Worm (Caenorhabditis elegans): Measurements from ENCODE around the gene col-158.

Gene col-158

ce11 chrV:11801076-11801849 lies 28.1 kb upstream of the col-158 start:
- TF ChIP-seq W03F9.2 (tag; optimal IDR thresholded peaks at IDR 0.05) (no peak), him-1 (tag; optimal IDR thresholded peaks at IDR 0.05) (no peak), dao-5 (tag; optimal IDR thresholded peaks at IDR 0.05) (no peak)

ce11 chrV:11802508-11802907 lies 26.9 kb upstream of the col-158 start:
- no peak for TF ChIP-seq W03F9.2 (tag; optimal IDR thresholded peaks at IDR 0.05)
- no peak for TF ChIP-seq dao-5 (tag; optimal IDR thresholded peaks at IDR 0.05)
- TF ChIP-seq him-1 (tag; optimal IDR thresholded peaks at IDR 0.05) = no peak

- TF ChIP-seq him-1 (tag; optimal IDR thresholded peaks at IDR 0.05) (no peak), W03F9.2 (tag; optimal IDR thresholded peaks at IDR 0.05) (no peak), dao-5 (tag; optimal IDR thresholded peaks at IDR 0.05) (no peak)
Measured at ce11 chrV:11803518-11803994, 25.8 kb upstream of the col-158 start.

ce11 chrV:11809935-11810334 lies 19.4 kb upstream of the col-158 start:
- TF ChIP-seq him-1 (tag; optimal IDR thresholded peaks at IDR 0.05) (no peak), W03F9.2 (tag; optimal IDR thresholded peaks at IDR 0.05) (no peak), dao-5 (tag; optimal IDR thresholded peaks at IDR 0.05) (no peak)

ce11 chrV:11811921-11812320 lies 17.5 kb upstream of the col-158 start, which contains the start of gene D2023.3:
Gene D2023.3 (minus strand): TSS chrV:11812021.
- TF ChIP-seq him-1 (tag; optimal IDR thresholded peaks at IDR 0.05) (no peak), dao-5 (tag; optimal IDR thresholded peaks at IDR 0.05) (no peak), W03F9.2 (tag; optimal IDR thresholded peaks at IDR 0.05) (no peak)

ce11 chrV:11815566-11815965 lies 13.8 kb upstream of the col-158 start:
- TF ChIP-seq him-1 (tag; optimal IDR thresholded peaks at IDR 0.05) (no peak), W03F9.2 (tag; optimal IDR thresholded peaks at IDR 0.05) (no peak), dao-5 (tag; optimal IDR thresholded peaks at IDR 0.05) (no peak)

- TF ChIP-seq dao-5 (tag; optimal IDR thresholded peaks at IDR 0.05) (no peak), W03F9.2 (tag; optimal IDR thresholded peaks at IDR 0.05) (no peak), him-1 (tag; optimal IDR thresholded peaks at IDR 0.05) (no peak)
Measured at ce11 chrV:11817263-11817726, 12.1 kb upstream of the col-158 start.

ce11 chrV:11818064-11818463 lies 11.3 kb upstream of the col-158 start:
- no peak for TF ChIP-seq dao-5 (tag; optimal IDR thresholded peaks at IDR 0.05)
- no peak for TF ChIP-seq him-1 (tag; optimal IDR thresholded peaks at IDR 0.05)
- no peak for TF ChIP-seq W03F9.2 (tag; optimal IDR thresholded peaks at IDR 0.05)

- TF ChIP-seq W03F9.2 (tag; optimal IDR thresholded peaks at IDR 0.05) (no peak), him-1 (tag; optimal IDR thresholded peaks at IDR 0.05) (no peak), dao-5 (tag; optimal IDR thresholded peaks at IDR 0.05) (no peak)
Measured at ce11 chrV:11818786-11819185, 10.6 kb upstream of the col-158 start.

ce11 chrV:11819451-11819850 lies 9.9 kb upstream of the col-158 start:
- TF ChIP-seq W03F9.2 (tag; optimal IDR thresholded peaks at IDR 0.05) (no peak), him-1 (tag; optimal IDR thresholded peaks at IDR 0.05) (no peak)

ce11 chrV:11820551-11820950 lies 8.8 kb upstream of the col-158 start:
- no peak for TF ChIP-seq W03F9.2 (tag; optimal IDR thresholded peaks at IDR 0.05)
- no peak for TF ChIP-seq him-1 (tag; optimal IDR thresholded peaks at IDR 0.05)
- TF ChIP-seq dao-5 (tag; optimal IDR thresholded peaks at IDR 0.05) = no peak

ce11 chrV:11822461-11822939 lies 6.9 kb upstream of the col-158 start, which contains the start of gene pyc-1:
Gene pyc-1 (minus strand): TSS chrV:11822529.
- peak; percentile 8 for TF ChIP-seq W03F9.2 (tag; optimal IDR thresholded peaks at IDR 0.05)
- TF ChIP-seq dao-5 (tag; optimal IDR thresholded peaks at IDR 0.05) = no peak

- TF ChIP-seq W03F9.2 (tag; optimal IDR thresholded peaks at IDR 0.05) (peak; percentile 35), dao-5 (tag; optimal IDR thresholded peaks at IDR 0.05) (no peak)
Measured at ce11 chrV:11823978-11824377, 5.4 kb upstream of the col-158 start.

ce11 chrV:11825662-11826061 lies 3.7 kb upstream of the col-158 start, which contains the start of gene D2023.4:
Gene D2023.4 (minus strand): TSS chrV:11825762.
- TF ChIP-seq W03F9.2 (tag; optimal IDR thresholded peaks at IDR 0.05) (no peak), dao-5 (tag; optimal IDR thresholded peaks at IDR 0.05) (no peak), him-1 (tag; optimal IDR thresholded peaks at IDR 0.05) (no peak)
